Worm (Caenorhabditis elegans): ENCODE results near the gene R144.13.

R144.13 gene

ce11 chrIII:5013915-5014346 is 9.1 kb upstream of the R144.13 start (continued):
- TF ChIP-seq mep-1 (tag; optimal IDR thresholded peaks at IDR 0.05) (peak; percentile 97), fkh-8 (tag; optimal IDR thresholded peaks at IDR 0.05) (peak; percentile 90), xbp-1 (tag; optimal IDR thresholded peaks at IDR 0.05) (peak; percentile 85), grh-1 (GFP tag; IDR thresholded peaks at IDR 0.05) (no peak), egl-27 (tag; optimal IDR thresholded peaks at IDR 0.05) (peak in 1 of 2 experiments; percentile 82), nhr-85 (tag) (peak; percentile 84), nhr-237 (tag; optimal IDR thresholded peaks at IDR 0.05) (peak; percentile 74), ceh-88 (GFP tag; IDR thresholded peaks at IDR 0.05) (peak; percentile 55; the same call in 1 of the 2 replicates), tbx-2 (tag; optimal IDR thresholded peaks at IDR 0.05) (peak; percentile 96), sptf-1 (tag; optimal IDR thresholded peaks at IDR 0.05) (no peak), nhr-28 (tag; optimal IDR thresholded peaks at IDR 0.05) (no peak), sox-4 (tag; optimal IDR thresholded peaks at IDR 0.05) (peak; percentile 54), lin-35 (GFP tag; optimal IDR thresholded peaks at IDR 0.05) (peak; percentile 71 to 83), ama-1 (optimal IDR thresholded peaks at IDR 0.05) (peak; percentile 15), sup-37 (GFP tag; optimal IDR thresholded peaks at IDR 0.05) (peak; percentile 32), egl-13 (tag; optimal IDR thresholded peaks at IDR 0.05) (peak; percentile 75), nhr-77 (tag; optimal IDR thresholded peaks at IDR 0.05) (peak; percentile 92), unc-62 (GFP tag; optimal IDR thresholded peaks at IDR 0.05) (no peak), unc-30 (tag; optimal IDR thresholded peaks at IDR 0.05) (no peak), fos-1 (tag; optimal IDR thresholded peaks at IDR 0.05) (peak; percentile 88), mef-2 (tag; optimal IDR thresholded peaks at IDR 0.05) (peak; percentile 73), mab-9 (GFP tag; IDR thresholded peaks at IDR 0.05) (no peak; the same call in 1 of the 2 replicates), ces-1 (GFP tag; optimal IDR thresholded peaks at IDR 0.05) (no peak), rnt-1 (tag; optimal IDR thresholded peaks at IDR 0.05) (peak; percentile 71), C16A3.4 (tag; optimal IDR thresholded peaks at IDR 0.05) (peak; percentile 80), aha-1 (tag; optimal IDR thresholded peaks at IDR 0.05) (no peak), pag-3 (tag; optimal IDR thresholded peaks at IDR 0.05; ENCODE audit: borderline replicate concordance, insufficient read depth) (no peak), elt-2 (tag; optimal IDR thresholded peaks at IDR 0.05) (peak; percentile 44), snu-23 (GFP tag; optimal IDR thresholded peaks at IDR 0.05) (peak; percentile 96), nhr-20 (tag; optimal IDR thresholded peaks at IDR 0.05) (peak; percentile 86), lsy-2 (tag; optimal IDR thresholded peaks at IDR 0.05) (peak; percentile 83 to 91), nhr-47 (tag; optimal IDR thresholded peaks at IDR 0.05) (peak; percentile 88), unc-130 (tag; optimal IDR thresholded peaks at IDR 0.05) (peak; percentile 48), zag-1 (tag; optimal IDR thresholded peaks at IDR 0.05) (peak; percentile 77), nhr-84 (tag; optimal IDR thresholded peaks at IDR 0.05) (no peak), lin-15B (tag; optimal IDR thresholded peaks at IDR 0.05) (peak; percentile 45), ceh-8 (GFP tag; optimal IDR thresholded peaks at IDR 0.05) (peak; percentile 57), hlh-17 (GFP tag; optimal IDR thresholded peaks at IDR 0.05; ENCODE audit: borderline replicate concordance) (no peak), aly-2 (tag; optimal IDR thresholded peaks at IDR 0.05) (peak; percentile 86), ztf-11 (tag; optimal IDR thresholded peaks at IDR 0.05) (peak in 1 of 2 experiments; percentile 81), fkh-10 (GFP tag; optimal IDR thresholded peaks at IDR 0.05) (peak; percentile 92)

ce11 chrIII:5017550-5017949 is 5.5 kb upstream of the R144.13 start, which contains the start of gene larp-1:
larp-1 (minus strand) TSS chrIII:5017650.
- no peak for TF ChIP-seq fkh-4 (tag; optimal IDR thresholded peaks at IDR 0.05; ENCODE audit: borderline replicate concordance)
- no peak for TF ChIP-seq F16B12.6 (tag; optimal IDR thresholded peaks at IDR 0.05)
- TF ChIP-seq vab-15 (tag; optimal IDR thresholded peaks at IDR 0.05) = no peak
- no peak for TF ChIP-seq lsy-2 (tag; optimal IDR thresholded peaks at IDR 0.05)
- no peak for TF ChIP-seq C16A3.4 (tag; optimal IDR thresholded peaks at IDR 0.05)
- no peak for TF ChIP-seq fos-1 (tag; optimal IDR thresholded peaks at IDR 0.05)
- TF ChIP-seq C04F5.9 (tag; optimal IDR thresholded peaks at IDR 0.05) = no peak
- TF ChIP-seq efl-1 (optimal IDR thresholded peaks at IDR 0.05) = no peak
- no peak for TF ChIP-seq efl-1 (GFP tag; optimal IDR thresholded peaks at IDR 0.05 in 1 of 2)

Data from whole organism, L1 larva.